Fruit fly (Drosophila melanogaster): ENCODE measurements around the gene gish.

dm6 chr3R:16251926-16252287, 20.3 kb upstream of the gish start:
- no peak for TF ChIP-seq CG14711 (tag; optimal IDR thresholded peaks at IDR 0.05)
- TF ChIP-seq cic (GFP tag; optimal IDR thresholded peaks at IDR 0.05) = no peak
